Fruit fly (Drosophila melanogaster) whole organism, wandering third instar larva: ENCODE results near the gene CG33285.
A peak's percentile ranks its signal among the peaks of the same experiment; 100 is the strongest.

Source experiments
- Abd-B ChIP-seq: fragments of >200 bp; optimal IDR thresholded peaks from 2 replicates; lab custom pipeline; 2017; ENCODE audit warnings: missing biosample characterization, missing genetic modification characterization
- Dfd ChIP-seq: fragments of >200 bp; optimal IDR thresholded peaks from 2 replicates; lab custom pipeline; 2017; ENCODE audit warnings: missing biosample characterization, missing genetic modification characterization
- HLH106 ChIP-seq: fragments of 200-800 bp; optimal IDR thresholded peaks from 3 replicates; lab custom pipeline; 2019; ENCODE audit warnings: missing biosample characterization, mild to moderate bottlenecking, missing genetic modification characterization, moderate library complexity
- Myc ChIP-seq: fragments of >200 bp; optimal IDR thresholded peaks from 2 replicates; lab custom pipeline; 2017
- N ChIP-seq: fragments of >200 bp; optimal IDR thresholded peaks from 2 replicates; lab custom pipeline; 2018; ENCODE audit warnings: missing biosample characterization, missing external identifiers, missing genetic modification characterization
- br ChIP-seq: fragments of 200-800 bp; sonication (Bioruptor generic); optimal IDR thresholded peaks from 2 replicates; lab custom pipeline; 2016; ENCODE audit warnings: missing biosample characterization, missing genetic modification characterization
- dl ChIP-seq, 2 experiments: fragments of 175-275, 200-275 bp in 1 of 2; fragments of 200-275 bp in 1 of 2; sonication (Bioruptor generic); optimal IDR thresholded peaks; lab custom pipeline; 2018; ENCODE audit warnings: mild to moderate bottlenecking in 2 of 2, missing biosample characterization in 2 of 2, missing genetic modification characterization in 2 of 2, moderate library complexity in 2 of 2; ENCODE audit not compliant: partially characterized antibody in 2 of 2, insufficient read depth in 1 of 2
- dsf ChIP-seq: sonication (Bioruptor generic); optimal IDR thresholded peaks from 2 replicates; lab custom pipeline; 2016; ENCODE audit warnings: missing biosample characterization, missing genetic modification characterization, borderline replicate concordance
- ey ChIP-seq: fragments of 200-800 bp; sonication (Bioruptor generic); optimal IDR thresholded peaks from 2 replicates; lab custom pipeline; 2016; ENCODE audit warnings: missing biosample characterization, missing genetic modification characterization
- lola ChIP-seq: fragments of >200 bp; optimal IDR thresholded peaks from 2 replicates; lab custom pipeline; 2017; ENCODE audit warnings: missing biosample characterization, missing genetic modification characterization
- pan ChIP-seq: fragments of >200 bp; optimal IDR thresholded peaks from 2 replicates; lab custom pipeline; 2017
- psq ChIP-seq: fragments of 200-800 bp; sonication (Bioruptor generic); optimal IDR thresholded peaks from 3 replicates; lab custom pipeline; 2017; ENCODE audit warnings: missing biosample characterization, mild to moderate bottlenecking, missing genetic modification characterization, moderate library complexity
- rgr ChIP-seq: fragments of 200-800 bp; sonication (Bioruptor generic); optimal IDR thresholded peaks from 3 replicates; lab custom pipeline; 2016; ENCODE audit warnings: missing biosample characterization, mild to moderate bottlenecking, missing genetic modification characterization
- tai ChIP-seq: sonication (Bioruptor generic); optimal IDR thresholded peaks from 2 replicates; lab custom pipeline; 2016; ENCODE audit warnings: missing biosample characterization, missing genetic modification characterization

dm6 chr3L:21106883-21107282, 18.1 kb upstream of the CG33285 start:
- TF ChIP-seq Dfd (GFP tag; lab: Kevin White, UChicago) (no peak), tai (GFP tag; lab: Kevin White, UChicago) (no peak), Abd-B (no peak), rgr (GFP tag; lab: Kevin White, UChicago) (peak; percentile 8), dsf (GFP tag; lab: Kevin White, UChicago) (no peak), N (GFP tag; lab: Kevin White, UChicago) (no peak), br (GFP tag; lab: Kevin White, UChicago) (no peak), HLH106 (tag; lab: Kevin White, UChicago) (no peak), pan (lab: Kevin White, UChicago) (no peak), dl (GFP tag; optimal IDR thresholded peaks at IDR 0.05; lab: Kevin White, UChicago; ENCODE audit: insufficient read depth in 1 of 2, partially characterized antibody in 2 of 2) (no peak), lola (GFP tag; lab: Kevin White, UChicago) (no peak), psq (no peak), ey (no peak), Myc (lab: Kevin White, UChicago) (no peak)
